Worm (Caenorhabditis elegans) whole organism, L2 larva: Measurements from ENCODE around the gene W08F4.13.
"Not testable (repeated sequence)": the region's sequence is repeated elsewhere in the genome, so short reads cannot be mapped to it uniquely, and the experiment has no call there.

Source experiments
- C34F6.9 ChIP-seq: fragments of 150-350 bp; optimal IDR thresholded peaks from 2 replicates; lab custom pipeline; 2014; ENCODE audit warnings: missing biosample characterization, missing genetic modification characterization
- F13H6.1 ChIP-seq: sonication (generic microtip); optimal IDR thresholded peaks from 2 replicates; lab custom pipeline; 2016; ENCODE audit warnings: missing genetic modification characterization, missing compliant biosample characterization
- R02D3.7 ChIP-seq: fragments of 150-350 bp; optimal IDR thresholded peaks from 2 replicates; lab custom pipeline; 2014; ENCODE audit warnings: missing biosample characterization, missing genetic modification characterization
- Y55F3AM.14 ChIP-seq: fragments of 200-800 bp; sonication (Bioruptor generic); optimal IDR thresholded peaks from 2 replicates; lab custom pipeline; 2018; ENCODE audit warnings: mild to moderate bottlenecking, missing genetic modification characterization, missing compliant biosample characterization
- ama-1 ChIP-seq: fragments of 150-350 bp; optimal IDR thresholded peaks from 2 replicates; lab custom pipeline; 2018; ENCODE audit warnings: inconsistent platforms
- blmp-1 ChIP-seq: sonication (generic microtip); optimal IDR thresholded peaks from 2 replicates; lab custom pipeline; 2017; ENCODE audit warnings: missing genetic modification characterization, mild to moderate bottlenecking, missing compliant biosample characterization, antibody characterized with exemption, moderate library complexity; ENCODE audit not compliant: insufficient read depth
- ceh-16 ChIP-seq: fragments of 150-350 bp; optimal IDR thresholded peaks from 2 replicates; lab custom pipeline; 2014; ENCODE audit warnings: missing biosample characterization, missing genetic modification characterization
- ceh-82 ChIP-seq: fragments of 150-350 bp; optimal IDR thresholded peaks from 2 replicates; lab custom pipeline; 2014; ENCODE audit warnings: missing biosample characterization, missing genetic modification characterization
- crh-2 ChIP-seq: sonication (generic microtip); optimal IDR thresholded peaks from 2 replicates; lab custom pipeline; 2017; ENCODE audit warnings: missing biosample characterization, missing genetic modification characterization
- dmd-4 ChIP-seq: sonication (generic microtip); optimal IDR thresholded peaks from 2 replicates; lab custom pipeline; 2017; ENCODE audit warnings: missing biosample characterization, missing genetic modification characterization
- egl-27 ChIP-seq: sonication (generic microtip); optimal IDR thresholded peaks from 3 replicates; lab custom pipeline; 2017; ENCODE audit warnings: missing biosample characterization, missing genetic modification reagents, missing genetic modification characterization
- fos-1 ChIP-seq: fragments of 150-350 bp; optimal IDR thresholded peaks from 2 replicates; lab custom pipeline; 2014; ENCODE audit warnings: missing biosample characterization, missing genetic modification characterization
- gmeb-1 ChIP-seq: fragments of 150-350 bp; optimal IDR thresholded peaks from 2 replicates; lab custom pipeline; 2014; ENCODE audit warnings: missing biosample characterization, missing genetic modification characterization
- lin-11 ChIP-seq: fragments of 150-350 bp; sonication (generic microtip); optimal IDR thresholded peaks from 2 replicates; lab custom pipeline; 2014; ENCODE audit warnings: missing biosample characterization, missing genetic modification characterization, inconsistent platforms, mixed read lengths
- lin-39 ChIP-seq: fragments of 150-350 bp; optimal IDR thresholded peaks from 2 replicates; lab custom pipeline; 2014; ENCODE audit warnings: missing biosample characterization, missing genetic modification reagents, missing genetic modification characterization
- lsy-2 ChIP-seq, 2 experiments: fragments of 150-350 bp in 1 of 2; sonication (generic microtip) in 1 of 2; optimal IDR thresholded peaks; 2 replicates each; lab custom pipeline; 2014 to 2017; ENCODE audit warnings: missing biosample characterization in 2 of 2, missing genetic modification characterization in 2 of 2
- mab-5 ChIP-seq: fragments of 150-350 bp; optimal IDR thresholded peaks from 2 replicates; lab custom pipeline; 2014; ENCODE audit warnings: missing biosample characterization, missing genetic modification characterization
- mbf-1 ChIP-seq: sonication (generic microtip); optimal IDR thresholded peaks from 2 replicates; lab custom pipeline; 2017; ENCODE audit warnings: missing biosample characterization, missing genetic modification characterization
- mdl-1 ChIP-seq, 2 experiments: fragments of 150-350 bp in 1 of 2; sonication (generic microtip) in 1 of 2; optimal IDR thresholded peaks; 2 replicates each; lab custom pipeline; 2017; ENCODE audit warnings: missing biosample characterization in 2 of 2, missing genetic modification characterization in 2 of 2
- nhr-11 ChIP-seq: fragments of 150-350 bp; optimal IDR thresholded peaks from 2 replicates; lab custom pipeline; 2014; ENCODE audit warnings: missing biosample characterization, missing genetic modification characterization
- nhr-129 ChIP-seq: fragments of 150-350 bp; optimal IDR thresholded peaks from 2 replicates; lab custom pipeline; 2014; ENCODE audit warnings: missing biosample characterization, missing genetic modification characterization
- nhr-21 ChIP-seq: fragments of 150-350 bp; optimal IDR thresholded peaks from 2 replicates; lab custom pipeline; 2014; ENCODE audit warnings: missing biosample characterization, missing genetic modification characterization
- nhr-23 ChIP-seq: fragments of 150-350 bp; optimal IDR thresholded peaks from 2 replicates; lab custom pipeline; 2014; ENCODE audit warnings: missing biosample characterization, missing genetic modification reagents, missing genetic modification characterization
- nhr-237 ChIP-seq: fragments of 150-350 bp; optimal IDR thresholded peaks from 2 replicates; lab custom pipeline; 2014; ENCODE audit warnings: missing biosample characterization, missing genetic modification characterization
- nhr-25 ChIP-seq: fragments of 150-350 bp; sonication (generic microtip); optimal IDR thresholded peaks from 3 replicates; lab custom pipeline; 2014; ENCODE audit warnings: missing biosample characterization, missing genetic modification characterization
- nhr-77 ChIP-seq: fragments of 150-350 bp; optimal IDR thresholded peaks from 2 replicates; lab custom pipeline; 2014; ENCODE audit warnings: missing biosample characterization, missing genetic modification characterization
- peb-1 ChIP-seq: fragments of 150-350 bp; optimal IDR thresholded peaks from 2 replicates; lab custom pipeline; 2014; ENCODE audit warnings: missing biosample characterization, missing genetic modification characterization
- skn-1 ChIP-seq: sonication (generic microtip); optimal IDR thresholded peaks from 2 replicates; lab custom pipeline; 2017; ENCODE audit warnings: missing biosample characterization, missing genetic modification characterization
- sma-3 ChIP-seq: sonication (generic microtip); optimal IDR thresholded peaks from 2 replicates; lab custom pipeline; 2016; ENCODE audit warnings: missing genetic modification reagents, missing genetic modification characterization, missing compliant biosample characterization
- sma-9 ChIP-seq, 2 experiments: fragments of 150-350 bp in 1 of 2; sonication (generic microtip) in 1 of 2; optimal IDR thresholded peaks; 2 replicates each; lab custom pipeline; 2014 to 2016; ENCODE audit warnings: missing genetic modification characterization in 2 of 2, mild to moderate bottlenecking in 1 of 2, missing biosample characterization in 1 of 2, missing compliant biosample characterization in 1 of 2, missing genetic modification reagents in 1 of 2, moderate library complexity in 1 of 2
- snpc-4 ChIP-seq: fragments of 150-350 bp; optimal IDR thresholded peaks from 2 replicates; lab custom pipeline; 2014; ENCODE audit warnings: missing biosample characterization, missing genetic modification characterization
- unc-55 ChIP-seq: fragments of 150-350 bp; sonication (generic microtip); optimal IDR thresholded peaks from 3 replicates; lab custom pipeline; 2014; ENCODE audit warnings: missing biosample characterization, missing genetic modification reagents, missing genetic modification characterization
- unc-62 ChIP-seq: fragments of 150-350 bp; optimal IDR thresholded peaks from 2 replicates; lab custom pipeline; 2014; ENCODE audit warnings: missing biosample characterization, missing genetic modification reagents, missing genetic modification characterization
- zag-1 ChIP-seq: fragments of 150-350 bp; optimal IDR thresholded peaks from 2 replicates; lab custom pipeline; 2014; ENCODE audit warnings: missing biosample characterization, missing genetic modification characterization
- ztf-1 ChIP-seq: fragments of 200-800 bp; sonication (Bioruptor generic); conservative IDR thresholded peaks from 2 replicates; pipeline ENCODE4 v1.3.6; 2022; ENCODE audit warnings: missing genetic modification characterization, missing compliant biosample characterization
- ztf-11 ChIP-seq: sonication (generic microtip); optimal IDR thresholded peaks from 2 replicates; lab custom pipeline; 2017; ENCODE audit warnings: missing biosample characterization, missing genetic modification characterization

W08F4.13 gene

DNA sequence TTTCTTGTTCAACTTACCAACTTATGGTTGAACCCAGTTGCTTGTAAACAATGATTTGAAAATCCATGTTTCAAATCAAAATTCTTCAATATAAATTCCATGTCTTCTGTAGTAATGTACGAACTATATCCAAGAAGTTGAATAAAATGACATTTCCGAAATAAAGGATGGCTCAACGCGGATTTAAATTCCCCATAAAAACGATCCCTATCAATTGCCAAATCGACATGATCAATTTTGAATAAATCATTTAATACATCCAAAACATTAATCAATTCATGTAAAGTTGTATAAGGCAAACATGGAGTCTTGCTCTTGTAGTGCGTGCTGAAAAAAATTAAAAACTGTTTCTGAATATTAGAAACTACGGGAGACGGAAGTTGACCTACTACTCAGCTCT, 6.5 kb downstream of the W08F4.13 start, which contains the start of gene W08F4.10:
Gene W08F4.10, minus strand, starts transcription at position 101 of the 400 bp plus-strand sequence.
- TF ChIP-seq sma-3 (GFP tag; lab: Kevin White, UChicago) (no peak), skn-1 (no peak), mdl-1 (tag; optimal IDR thresholded peaks at IDR 0.05; lab: Kevin White, UChicago) (no peak), ama-1 (lab: Kevin White, UChicago) (no peak), unc-62 (GFP tag; lab: Kevin White, UChicago) (no peak), zag-1 (tag; lab: Kevin White, UChicago) (no peak), nhr-237 (tag; lab: Kevin White, UChicago) (no peak), dmd-4 (tag; lab: Kevin White, UChicago) (no peak), ceh-16 (tag; lab: Kevin White, UChicago) (no peak), ztf-11 (tag; lab: Kevin White, UChicago) (no peak), ceh-82 (tag; lab: Kevin White, UChicago) (no peak)
- TF ChIP-seq, all 48 proteins: peak for 0

DNA sequence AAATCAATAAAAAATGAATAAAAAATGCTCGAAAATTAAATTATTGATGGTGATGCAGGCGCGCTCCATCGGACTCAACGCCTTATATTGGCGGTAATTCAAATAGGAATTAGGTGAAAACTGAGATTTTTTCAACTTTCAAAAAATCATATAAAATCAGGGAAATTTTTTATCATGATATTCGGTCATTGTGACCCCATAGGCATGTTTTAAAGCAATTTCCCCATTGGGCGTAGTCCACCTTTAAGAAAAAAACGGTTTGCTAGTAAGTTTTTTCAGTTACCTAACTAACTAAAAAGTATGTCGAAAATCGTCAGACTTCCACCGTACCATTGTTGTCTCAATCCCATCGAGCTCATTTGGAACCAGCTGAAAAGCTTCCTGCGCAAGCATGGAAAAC, 8.6 kb downstream of the W08F4.13 start, which contains the start of gene W08F4.1:
Gene W08F4.1, plus strand, starts transcription at position 301 of the 400 bp plus-strand sequence.
- not testable (repeated sequence) for TF ChIP-seq ama-1 (lab: Kevin White, UChicago); blmp-1 (tag; lab: Kevin White, UChicago); ceh-16 (tag; lab: Kevin White, UChicago)

DNA sequence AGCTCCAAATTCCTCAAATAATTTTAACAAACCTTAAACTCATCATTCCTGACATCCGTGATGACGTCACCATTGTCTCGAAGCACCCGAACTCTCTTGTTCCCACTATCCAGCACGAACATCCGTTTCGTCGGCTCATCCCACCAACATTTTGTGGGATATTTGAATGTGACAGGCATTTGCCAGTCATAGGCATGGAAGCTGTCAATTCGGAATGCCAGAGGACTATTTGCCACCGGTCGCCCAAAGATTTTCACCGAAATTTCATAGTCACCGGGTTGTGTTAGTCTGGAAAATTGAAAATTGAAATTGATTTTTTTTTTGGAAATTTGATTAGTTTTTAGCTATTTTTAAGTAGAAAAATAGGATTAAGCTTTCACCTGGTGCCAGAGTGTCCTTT, 12.1 kb downstream of the W08F4.13 start:
- TF ChIP-seq C34F6.9 (tag; lab: Kevin White, UChicago) (no peak), fos-1 (tag; lab: Kevin White, UChicago) (no peak), lin-11 (tag; lab: Kevin White, UChicago) (no peak), peb-1 (tag; lab: Kevin White, UChicago) (no peak), Y55F3AM.14 (GFP tag; lab: Kevin White, UChicago) (no peak), ztf-1 (GFP tag; lab: Robert Waterston, UW) (no peak), nhr-25 (tag; lab: Kevin White, UChicago) (no peak), R02D3.7 (tag; lab: Kevin White, UChicago) (no peak), skn-1 (no peak), ceh-16 (tag; lab: Kevin White, UChicago) (no peak), nhr-23 (tag; lab: Kevin White, UChicago) (no peak), mbf-1 (tag; lab: Kevin White, UChicago) (no peak), nhr-21 (tag; lab: Kevin White, UChicago) (no peak), sma-9 (GFP tag; optimal IDR thresholded peaks at IDR 0.05; lab: Kevin White, UChicago) (no peak), sma-9 (tag; optimal IDR thresholded peaks at IDR 0.05; lab: Kevin White, UChicago) (no peak), nhr-129 (tag; lab: Kevin White, UChicago) (no peak)

DNA sequence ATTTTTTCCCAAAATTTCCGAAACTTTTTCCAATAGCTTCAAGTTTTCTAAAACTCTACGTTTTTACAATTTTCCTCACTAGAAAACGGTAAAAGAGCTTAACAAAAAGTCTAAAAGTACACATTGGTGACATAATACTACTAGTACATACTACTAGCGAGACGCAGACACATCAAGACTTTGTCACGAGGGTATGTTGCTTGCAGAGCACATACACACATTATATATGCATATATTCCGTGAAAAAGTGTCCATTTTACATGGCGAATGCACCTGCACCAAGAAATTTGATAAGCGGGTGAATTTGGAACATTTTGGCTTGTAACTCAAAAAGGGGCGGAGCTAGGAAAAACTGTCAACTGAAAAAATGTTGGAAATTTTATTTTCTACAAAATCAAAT, 16.7 kb downstream of the W08F4.13 start:
- no peak for TF ChIP-seq nhr-11 (tag; lab: Kevin White, UChicago)
- TF ChIP-seq lsy-2 (tag; optimal IDR thresholded peaks at IDR 0.05; lab: Kevin White, UChicago): peak in 1 of 2 experiments; percentile 65
- TF ChIP-seq nhr-23 (tag; lab: Kevin White, UChicago): no peak
- peak; percentile 74 for TF ChIP-seq nhr-129 (tag; lab: Kevin White, UChicago)
- TF ChIP-seq zag-1 (tag; lab: Kevin White, UChicago): no peak
- peak; percentile 78 for TF ChIP-seq sma-9 (GFP tag; optimal IDR thresholded peaks at IDR 0.05; lab: Kevin White, UChicago)
- no peak for TF ChIP-seq sma-9 (tag; optimal IDR thresholded peaks at IDR 0.05; lab: Kevin White, UChicago)
- TF ChIP-seq unc-55: peak; percentile 79
- no peak for TF ChIP-seq fos-1 (tag; lab: Kevin White, UChicago)
- TF ChIP-seq blmp-1 (tag; lab: Kevin White, UChicago): no peak
- TF ChIP-seq snpc-4 (tag; lab: Kevin White, UChicago): no peak
- no peak for TF ChIP-seq mbf-1 (tag; lab: Kevin White, UChicago)
- no peak for TF ChIP-seq dmd-4 (tag; lab: Kevin White, UChicago)
- TF ChIP-seq F13H6.1 (tag; lab: Kevin White, UChicago): no peak
- peak; percentile 49 for TF ChIP-seq egl-27
- peak; percentile 58 for TF ChIP-seq crh-2
- TF ChIP-seq C34F6.9 (tag; lab: Kevin White, UChicago): peak; percentile 70
- TF ChIP-seq mab-5: peak; percentile 21
- TF ChIP-seq lin-39 (tag; lab: Kevin White, UChicago): no peak
- TF ChIP-seq nhr-77: no peak
- peak; percentile 10 to 67 for TF ChIP-seq mdl-1 (tag; optimal IDR thresholded peaks at IDR 0.05; lab: Kevin White, UChicago)
- no peak for TF ChIP-seq Y55F3AM.14 (GFP tag; lab: Kevin White, UChicago)
- peak; percentile 32 for TF ChIP-seq gmeb-1
- no peak for TF ChIP-seq ama-1 (lab: Kevin White, UChicago)
- no peak for TF ChIP-seq sma-3 (GFP tag; lab: Kevin White, UChicago)
